ENCODE assay signal across 1 fruit fly cellular context in genomic region chrX:23073402-23073801, dm6.
TF ChIP-seq lines count a peak whose summit lies in the region.

No protein-coding gene starts in this region.

TF ChIP-seq in whole organism, embryonic, 481 proteins besides CTCF, POLR2A, EP300 and RAD21 (continued from another document):
- TF ChIP-seq CG30020 (tag; optimal IDR thresholded peaks at IDR 0.05; lab: Kevin White, UChicago) (no peak), CG13624 (GFP tag; optimal IDR thresholded peaks at IDR 0.05; lab: Kevin White, UChicago) (no peak), Hey (tag; optimal IDR thresholded peaks at IDR 0.05; lab: Kevin White, UChicago) (no peak), org-1 (GFP tag; optimal IDR thresholded peaks at IDR 0.05; lab: Kevin White, UChicago) (no peak), CG10274 (GFP tag; optimal IDR thresholded peaks at IDR 0.05; lab: Kevin White, UChicago) (no peak), phol (tag; optimal IDR thresholded peaks at IDR 0.05; lab: Kevin White, UChicago) (no peak), Hr78 (GFP tag; optimal IDR thresholded peaks at IDR 0.05; lab: Kevin White, UChicago) (no peak), chinmo (GFP tag; IDR thresholded peaks at IDR 0.05; lab: Robert Waterston, UW; ENCODE audit: partially characterized antibody) (no peak)
